Worm (Caenorhabditis elegans) whole organism, L1 larva: ENCODE data around the gene unc-60.

Source experiments
- C16A3.4 ChIP-seq: fragments of 150-350 bp; optimal IDR thresholded peaks from 2 replicates; lab custom pipeline; 2014; ENCODE audit warnings: missing biosample characterization, missing genetic modification characterization
- F16B12.6 ChIP-seq: fragments of 150-350 bp; optimal IDR thresholded peaks from 2 replicates; lab custom pipeline; 2014; ENCODE audit warnings: missing biosample characterization, missing genetic modification characterization
- Y116A8C.19 ChIP-seq: sonication (generic microtip); optimal IDR thresholded peaks from 2 replicates; lab custom pipeline; 2016; ENCODE audit warnings: missing compliant biosample characterization, missing genetic modification characterization, borderline replicate concordance
- aha-1 ChIP-seq: fragments of 150-350 bp; optimal IDR thresholded peaks from 2 replicates; lab custom pipeline; 2014; ENCODE audit warnings: missing biosample characterization, missing genetic modification characterization
- alr-1 ChIP-seq: fragments of 200-800 bp; sonication (Bioruptor generic); optimal IDR thresholded peaks from 2 replicates; lab custom pipeline; 2018; ENCODE audit warnings: borderline replicate concordance, mild to moderate bottlenecking, missing genetic modification characterization, missing compliant biosample characterization
- aly-2 ChIP-seq: fragments of 150-350 bp; optimal IDR thresholded peaks from 2 replicates; lab custom pipeline; 2014; ENCODE audit warnings: missing biosample characterization, missing genetic modification characterization
- ceh-63 ChIP-seq: fragments of 200-800 bp; sonication (Bioruptor generic); optimal IDR thresholded peaks from 2 replicates; lab custom pipeline; 2018; ENCODE audit warnings: mild to moderate bottlenecking, missing genetic modification characterization, missing compliant biosample characterization
- ceh-8 ChIP-seq: fragments of 200-800 bp; sonication (Bioruptor generic); optimal IDR thresholded peaks from 2 replicates; lab custom pipeline; 2018; ENCODE audit warnings: mild to moderate bottlenecking, missing genetic modification characterization, moderate library complexity, missing compliant biosample characterization
- ceh-82 ChIP-seq, 3 experiments: fragments of 150-350 bp in 1 of 3; sonication (generic microtip) in 2 of 3; optimal IDR thresholded peaks; 2 replicates each; lab custom pipeline; 2014 to 2017; ENCODE audit warnings: missing biosample characterization in 3 of 3, missing genetic modification characterization in 3 of 3
- ceh-88 ChIP-seq: fragments of 200-800 bp; sonication (Bioruptor generic); IDR thresholded peaks from 2 replicates; pipeline ENCODE4 v1.3.6; 2022; ENCODE audit warnings: missing genetic modification characterization, missing compliant biosample characterization
- dpl-1 ChIP-seq, 3 experiments: fragments of 150-350 bp in 2 of 3; sonication (generic microtip) in 1 of 3; optimal IDR thresholded peaks; 2 replicates each; lab custom pipeline; 2014 to 2017; ENCODE audit warnings: missing biosample characterization in 3 of 3, missing genetic modification characterization in 3 of 3, missing genetic modification reagents in 3 of 3
- efl-3 ChIP-seq: fragments of 200-800 bp; sonication (Bioruptor generic); optimal IDR thresholded peaks from 2 replicates; lab custom pipeline; 2018; ENCODE audit warnings: mild to moderate bottlenecking, missing genetic modification characterization, missing compliant biosample characterization
- egl-27 ChIP-seq, 2 experiments: fragments of 150-350 bp in 1 of 2; sonication (generic microtip); optimal IDR thresholded peaks; 3 replicates each; lab custom pipeline; 2017 to 2018; ENCODE audit warnings: missing biosample characterization in 2 of 2, missing genetic modification characterization in 2 of 2, missing genetic modification reagents in 2 of 2
- elt-2 ChIP-seq: sonication (generic microtip); optimal IDR thresholded peaks from 2 replicates; lab custom pipeline; 2016; ENCODE audit warnings: missing genetic modification characterization, mild to moderate bottlenecking, inconsistent platforms, missing compliant biosample characterization, missing genetic modification reagents
- ets-5 ChIP-seq: fragments of 200-800 bp; sonication (Bioruptor generic); IDR thresholded peaks from 2 replicates; pipeline ENCODE4 v1.3.6; 2022; ENCODE audit warnings: missing genetic modification characterization, missing compliant biosample characterization
- fkh-10 ChIP-seq: sonication (generic microtip); optimal IDR thresholded peaks from 2 replicates; lab custom pipeline; 2017; ENCODE audit warnings: missing biosample characterization, missing genetic modification reagents, missing genetic modification characterization
- fos-1 ChIP-seq: fragments of 150-350 bp; optimal IDR thresholded peaks from 2 replicates; lab custom pipeline; 2014; ENCODE audit warnings: missing biosample characterization, missing genetic modification characterization
- grh-1 ChIP-seq: fragments of 200-800 bp; sonication (Bioruptor generic); IDR thresholded peaks from 2 replicates; pipeline ENCODE4 v1.3.6; 2022; ENCODE audit warnings: missing genetic modification reagents, missing genetic modification characterization, missing compliant biosample characterization
- hlh-17 ChIP-seq: fragments of 200-800 bp; sonication (Bioruptor generic); optimal IDR thresholded peaks from 2 replicates; lab custom pipeline; 2018; ENCODE audit warnings: missing genetic modification characterization, mild to moderate bottlenecking, missing compliant biosample characterization, moderate library complexity, borderline replicate concordance
- hlh-4 ChIP-seq: sonication (generic microtip); optimal IDR thresholded peaks from 2 replicates; lab custom pipeline; 2016; ENCODE audit warnings: mild to moderate bottlenecking, missing genetic modification characterization, missing compliant biosample characterization
- isw-1 ChIP-seq: fragments of 200-800 bp; sonication (Bioruptor generic); IDR thresholded peaks from 2 replicates; pipeline ENCODE4 v1.3.6; 2022; ENCODE audit warnings: missing genetic modification characterization, missing compliant biosample characterization
- lin-14 ChIP-seq: fragments of 200-800 bp; sonication (Bioruptor generic); optimal IDR thresholded peaks from 2 replicates; lab custom pipeline; 2018; ENCODE audit warnings: mild to moderate bottlenecking, missing genetic modification characterization, moderate library complexity, missing compliant biosample characterization
- lin-35 ChIP-seq, 2 experiments: fragments of 150-350 bp; optimal IDR thresholded peaks; 2 replicates each; lab custom pipeline; 2014; ENCODE audit warnings: missing biosample characterization in 2 of 2, missing genetic modification characterization in 2 of 2, missing genetic modification reagents in 2 of 2
- lin-39 ChIP-seq: fragments of 150-350 bp; optimal IDR thresholded peaks from 2 replicates; lab custom pipeline; 2014; ENCODE audit warnings: missing biosample characterization, missing genetic modification reagents, missing genetic modification characterization
- lir-3 ChIP-seq: sonication (generic microtip); optimal IDR thresholded peaks from 2 replicates; lab custom pipeline; 2016; ENCODE audit warnings: mild to moderate bottlenecking, missing genetic modification characterization, moderate library complexity, missing compliant biosample characterization; ENCODE audit not compliant: poor library complexity
- mep-1 ChIP-seq: fragments of 150-350 bp; optimal IDR thresholded peaks from 2 replicates; lab custom pipeline; 2014; ENCODE audit warnings: missing biosample characterization, missing genetic modification characterization
- nhr-11 ChIP-seq: fragments of 150-350 bp; optimal IDR thresholded peaks from 2 replicates; lab custom pipeline; 2014; ENCODE audit warnings: missing biosample characterization, missing genetic modification characterization
- nhr-12 ChIP-seq: sonication (generic microtip); optimal IDR thresholded peaks from 2 replicates; lab custom pipeline; 2017; ENCODE audit warnings: missing biosample characterization, missing genetic modification characterization
- nhr-20 ChIP-seq: sonication (generic microtip); optimal IDR thresholded peaks from 2 replicates; lab custom pipeline; 2016; ENCODE audit warnings: mild to moderate bottlenecking, missing genetic modification characterization, missing compliant biosample characterization
- nhr-237 ChIP-seq: fragments of 150-350 bp; optimal IDR thresholded peaks from 2 replicates; lab custom pipeline; 2014; ENCODE audit warnings: missing biosample characterization, missing genetic modification characterization
- nhr-28 ChIP-seq: fragments of 150-350 bp; optimal IDR thresholded peaks from 2 replicates; lab custom pipeline; 2014; ENCODE audit warnings: missing biosample characterization, missing genetic modification characterization
- nhr-47 ChIP-seq: sonication (generic microtip); optimal IDR thresholded peaks from 2 replicates; lab custom pipeline; 2016; ENCODE audit warnings: mild to moderate bottlenecking, missing genetic modification characterization, moderate library complexity, missing compliant biosample characterization
- nhr-71 ChIP-seq: sonication (generic microtip); optimal IDR thresholded peaks from 2 replicates; lab custom pipeline; 2016; ENCODE audit warnings: mild to moderate bottlenecking, missing genetic modification characterization, moderate library complexity, missing compliant biosample characterization
- nhr-77 ChIP-seq: fragments of 150-350 bp; optimal IDR thresholded peaks from 2 replicates; lab custom pipeline; 2014; ENCODE audit warnings: missing biosample characterization, missing genetic modification characterization
- nhr-84 ChIP-seq: sonication (generic microtip); optimal IDR thresholded peaks from 2 replicates; lab custom pipeline; 2017; ENCODE audit warnings: missing biosample characterization, missing genetic modification characterization
- nhr-85 ChIP-seq: sonication (generic microtip); peaks from one replicate; lab custom pipeline; 2016; ENCODE audit warnings: missing genetic modification characterization, inconsistent platforms, missing compliant biosample characterization
- skn-1 ChIP-seq: fragments of 150-350 bp; optimal IDR thresholded peaks from 2 replicates; lab custom pipeline; 2014; ENCODE audit warnings: missing biosample characterization, missing genetic modification characterization
- snpc-4 ChIP-seq: fragments of 150-350 bp; optimal IDR thresholded peaks from 2 replicates; lab custom pipeline; 2014; ENCODE audit warnings: missing biosample characterization, missing genetic modification characterization
- sup-37 ChIP-seq: fragments of 200-800 bp; sonication (Bioruptor generic); optimal IDR thresholded peaks from 2 replicates; lab custom pipeline; 2018; ENCODE audit warnings: mild to moderate bottlenecking, missing genetic modification characterization, missing compliant biosample characterization
- tlp-1 ChIP-seq: fragments of 150-350 bp; optimal IDR thresholded peaks from 2 replicates; lab custom pipeline; 2014; ENCODE audit warnings: missing biosample characterization, missing genetic modification characterization
- unc-130 ChIP-seq: fragments of 150-350 bp; optimal IDR thresholded peaks from 2 replicates; lab custom pipeline; 2017; ENCODE audit warnings: missing biosample characterization, missing genetic modification characterization, inconsistent platforms
- unc-30 ChIP-seq: sonication (generic microtip); optimal IDR thresholded peaks from 2 replicates; lab custom pipeline; 2017; ENCODE audit warnings: missing biosample characterization, missing genetic modification characterization
- unc-86 ChIP-seq: sonication (generic microtip); optimal IDR thresholded peaks from 2 replicates; lab custom pipeline; 2016; ENCODE audit warnings: missing genetic modification characterization, missing compliant biosample characterization
- unc-98 ChIP-seq: fragments of 200-800 bp; sonication (Bioruptor generic); IDR thresholded peaks from 2 replicates; pipeline ENCODE4 v1.3.6; 2022; ENCODE audit warnings: missing genetic modification characterization, missing compliant biosample characterization
- xbp-1 ChIP-seq: sonication (generic microtip); optimal IDR thresholded peaks from 2 replicates; lab custom pipeline; 2016; ENCODE audit warnings: missing genetic modification characterization, missing compliant biosample characterization

Gene unc-60

DNA sequence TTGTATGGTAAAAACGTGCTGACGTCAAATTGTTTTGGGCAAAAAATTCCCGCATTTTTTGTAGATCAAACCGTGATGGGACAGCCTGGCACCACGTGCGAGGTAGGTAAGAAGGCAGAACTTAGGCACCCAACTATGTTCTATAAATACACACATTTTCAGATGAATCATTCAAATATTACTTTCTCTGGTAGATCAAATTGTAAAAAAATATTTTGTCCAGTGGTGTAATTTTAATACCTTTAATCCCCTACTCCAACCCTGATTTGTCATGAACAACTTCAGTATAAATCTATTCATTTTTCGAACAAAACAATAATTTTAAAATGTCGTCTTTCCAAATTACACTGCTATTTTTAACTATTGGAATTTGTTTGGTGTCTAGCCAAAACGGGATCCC lies 19.6 kb downstream of the unc-60 start, which contains the start of gene spig-7:
TSS of gene spig-7 (plus strand) at position 301 of the 400 bp plus-strand sequence.
- TF ChIP-seq nhr-47 (tag; lab: Kevin White, UChicago) (no peak), nhr-20 (tag; lab: Kevin White, UChicago) (no peak), nhr-28 (tag; lab: Kevin White, UChicago) (no peak), F16B12.6 (no peak), aly-2 (tag; lab: Kevin White, UChicago) (no peak), aha-1 (tag; lab: Kevin White, UChicago) (no peak), lir-3 (tag; lab: Kevin White, UChicago) (no peak), C16A3.4 (tag; lab: Kevin White, UChicago) (no peak), nhr-237 (tag; lab: Kevin White, UChicago) (no peak)

DNA sequence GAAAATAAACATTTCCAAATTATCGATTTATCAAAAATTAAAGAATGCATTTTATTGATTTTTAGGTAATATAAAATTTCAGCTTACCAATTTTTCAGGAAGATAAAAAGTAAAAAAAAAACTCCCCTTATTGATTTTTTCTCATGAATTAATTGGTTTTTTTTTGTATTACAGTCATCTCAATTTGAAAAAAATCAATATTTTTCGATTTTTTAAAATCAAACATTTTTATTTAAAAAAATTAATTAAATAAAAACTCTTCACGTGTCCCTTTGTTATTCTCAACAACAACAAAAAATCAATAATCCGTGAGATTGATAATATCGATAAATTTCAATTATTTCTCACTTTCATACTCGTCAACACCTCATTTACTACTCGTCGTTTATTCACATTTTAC lies 20.4 kb downstream of the unc-60 start, which contains the start of gene C38C3.3:
TSS of gene C38C3.3 (plus strand) at position 301 of the 400 bp plus-strand sequence.
- no peak for TF ChIP-seq fos-1
- no peak for TF ChIP-seq ceh-63 (GFP tag; lab: Kevin White, UChicago)
- no peak for TF ChIP-seq aha-1 (tag; lab: Kevin White, UChicago)
- no peak for TF ChIP-seq nhr-85
- no peak for TF ChIP-seq unc-98 (GFP tag; lab: Robert Waterston, UW)
- TF ChIP-seq unc-86 (tag; lab: Kevin White, UChicago), result no peak
- no peak for TF ChIP-seq efl-3 (GFP tag; lab: Kevin White, UChicago)
- TF ChIP-seq lin-35 (GFP tag; optimal IDR thresholded peaks at IDR 0.05; lab: Kevin White, UChicago), result no peak
- TF ChIP-seq unc-130 (tag; lab: Kevin White, UChicago), result no peak
- TF ChIP-seq, all 84 proteins: peak for 0

DNA sequence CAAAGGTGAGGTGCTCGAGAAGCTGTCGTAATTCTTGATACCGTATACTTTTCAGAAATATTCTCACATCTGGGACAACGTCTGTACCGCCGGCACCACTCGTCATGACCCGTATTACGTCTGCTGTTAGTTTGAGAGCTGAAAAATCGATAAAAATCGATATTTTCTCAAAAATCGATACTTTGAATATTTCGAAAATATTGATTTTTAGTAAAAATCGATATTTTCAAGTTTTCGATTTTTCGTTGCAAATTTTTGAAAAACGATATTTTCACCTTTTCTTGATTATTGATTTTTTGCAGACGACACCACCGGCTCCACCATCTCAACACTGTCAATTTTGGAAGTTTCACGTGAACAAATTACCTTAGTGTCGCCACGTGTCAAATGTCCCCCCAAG lies 20.9 kb downstream of the unc-60 start:
- TF ChIP-seq alr-1 (tag; lab: Kevin White, UChicago) (no peak), ceh-82 (tag; optimal IDR thresholded peaks at IDR 0.05; lab: Kevin White, UChicago) (no peak), lin-14 (GFP tag; lab: Kevin White, UChicago) (no peak), ets-5 (GFP tag; lab: Robert Waterston, UW) (no peak), elt-2 (tag; lab: Kevin White, UChicago) (no peak), dpl-1 (GFP tag; optimal IDR thresholded peaks at IDR 0.05; lab: Kevin White, UChicago) (no peak), fkh-10 (no peak)

DNA sequence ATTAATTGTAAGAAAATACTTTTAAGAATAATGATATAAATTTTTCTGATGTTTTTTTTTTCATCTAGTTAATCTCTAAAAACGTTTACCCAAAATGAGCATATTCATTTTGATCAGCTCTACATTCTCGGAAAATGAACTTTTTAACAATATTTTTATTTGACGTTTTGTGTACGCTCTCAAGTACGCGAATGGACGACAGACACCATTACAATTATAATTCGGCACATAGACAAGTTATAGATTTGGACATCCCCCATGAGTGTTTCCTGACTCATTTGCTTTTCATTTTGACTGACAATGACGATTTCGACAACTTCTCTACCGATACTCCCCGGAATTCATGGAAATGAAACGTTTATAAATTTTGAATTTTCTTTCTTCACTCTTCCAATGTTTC lies 24.3 kb downstream of the unc-60 start, which contains the start of gene sru-27:
TSS of gene sru-27 (plus strand) at position 301 of the 400 bp plus-strand sequence.
- TF ChIP-seq dpl-1 (GFP tag; optimal IDR thresholded peaks at IDR 0.05; lab: Kevin White, UChicago) (no peak), isw-1 (GFP tag; lab: Robert Waterston, UW) (no peak), unc-130 (tag; lab: Kevin White, UChicago) (no peak), mep-1 (tag; lab: Kevin White, UChicago) (no peak), nhr-84 (tag; lab: Kevin White, UChicago) (no peak), unc-86 (tag; lab: Kevin White, UChicago) (no peak), sup-37 (GFP tag; lab: Kevin White, UChicago) (no peak), nhr-77 (tag; lab: Kevin White, UChicago) (no peak), grh-1 (GFP tag; lab: Robert Waterston, UW) (no peak), hlh-4 (no peak), nhr-47 (tag; lab: Kevin White, UChicago) (no peak), fkh-10 (no peak), nhr-20 (tag; lab: Kevin White, UChicago) (no peak), aha-1 (tag; lab: Kevin White, UChicago) (no peak), egl-27 (tag; optimal IDR thresholded peaks at IDR 0.05; lab: Kevin White, UChicago) (no peak), snpc-4 (tag; lab: Kevin White, UChicago) (no peak), F16B12.6 (no peak)

DNA sequence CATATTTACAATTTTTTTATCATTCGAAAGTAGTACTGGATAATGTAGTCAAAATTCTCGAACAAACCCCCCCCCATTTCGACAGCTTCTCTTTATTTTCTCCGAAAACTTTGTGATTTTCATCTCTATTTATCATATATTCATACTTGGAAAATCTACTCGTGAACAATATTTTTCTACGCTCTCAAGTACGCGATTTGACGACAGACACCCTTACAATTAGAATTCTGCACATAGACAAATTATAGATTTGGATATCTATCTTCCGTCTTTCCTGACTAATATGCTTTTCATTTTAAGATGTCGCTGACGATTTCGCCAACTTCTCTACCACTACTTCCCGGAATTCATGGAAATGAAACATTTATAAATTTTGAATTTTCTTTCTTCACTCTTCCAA lies 31.1 kb downstream of the unc-60 start, which contains the start of gene sru-28:
TSS of gene sru-28 (plus strand) at position 301 of the 400 bp plus-strand sequence.
- TF ChIP-seq Y116A8C.19 (tag; lab: Kevin White, UChicago), result no peak
- no peak for TF ChIP-seq elt-2 (tag; lab: Kevin White, UChicago)
- no peak for TF ChIP-seq lin-39 (tag; lab: Kevin White, UChicago)
- no peak for TF ChIP-seq unc-30 (tag; lab: Kevin White, UChicago)
- no peak for TF ChIP-seq xbp-1 (tag; lab: Kevin White, UChicago)
- no peak for TF ChIP-seq ceh-88 (GFP tag; lab: Robert Waterston, UW)
- no peak for TF ChIP-seq nhr-12 (tag; lab: Kevin White, UChicago)
- no peak for TF ChIP-seq skn-1 (tag; lab: Kevin White, UChicago)
- no peak for TF ChIP-seq ceh-63 (GFP tag; lab: Kevin White, UChicago)
- no peak for TF ChIP-seq lir-3 (tag; lab: Kevin White, UChicago)
- TF ChIP-seq ceh-8 (GFP tag; lab: Kevin White, UChicago), result no peak
- no peak for TF ChIP-seq nhr-11 (tag; lab: Kevin White, UChicago)
- no peak for TF ChIP-seq hlh-17 (GFP tag; lab: Kevin White, UChicago)
- TF ChIP-seq tlp-1 (tag; lab: Kevin White, UChicago), result no peak
- no peak for TF ChIP-seq nhr-71 (tag; lab: Kevin White, UChicago)
